Worm (Caenorhabditis elegans) whole organism, L2 larva: ENCODE data around the gene spe-29.

Experiments used
- elt-3 ChIP-seq: sonication (generic microtip); optimal IDR thresholded peaks from 2 replicates; lab custom pipeline; 2017; ENCODE audit warnings: missing biosample characterization, missing genetic modification characterization
- fos-1 ChIP-seq: fragments of 150-350 bp; optimal IDR thresholded peaks from 2 replicates; lab custom pipeline; 2014; ENCODE audit warnings: missing biosample characterization, missing genetic modification characterization
- zag-1 ChIP-seq: fragments of 150-350 bp; optimal IDR thresholded peaks from 2 replicates; lab custom pipeline; 2014; ENCODE audit warnings: missing biosample characterization, missing genetic modification characterization

DNA sequence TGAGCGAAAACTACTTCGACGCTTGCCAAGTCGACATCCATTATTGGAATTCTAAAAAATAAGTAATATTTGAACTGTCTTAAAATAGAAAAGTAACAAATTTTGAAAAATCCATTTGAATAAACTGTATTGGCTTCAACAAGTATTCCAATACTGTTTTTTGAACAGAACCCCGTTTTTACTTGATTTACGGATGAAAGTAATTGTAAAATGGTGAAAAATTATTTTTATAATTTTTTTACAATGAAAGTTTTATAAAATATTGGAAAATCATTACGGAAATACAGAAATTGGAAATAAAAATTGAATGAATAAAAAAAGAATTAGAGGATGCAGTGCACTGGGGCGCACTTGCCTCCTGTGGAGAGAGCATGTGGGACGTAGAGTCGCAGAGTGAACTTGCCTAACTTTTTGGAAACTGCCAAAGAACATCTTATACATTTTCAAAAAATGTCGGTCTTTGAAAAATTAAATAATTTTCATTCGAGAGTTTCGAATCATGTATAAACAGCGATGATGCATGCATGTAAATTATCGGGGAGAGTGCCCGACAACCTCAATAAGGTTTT, 48.6 kb downstream of the spe-29 start, which contains the start of gene rrp-1:
- TF ChIP-seq fos-1 (tag; lab: Kevin White, UChicago) (no peak), elt-3 (tag; lab: Kevin White, UChicago) (no peak), zag-1 (no peak)
